Worm (Caenorhabditis elegans): ENCODE results near the gene drd-50.

DNA sequence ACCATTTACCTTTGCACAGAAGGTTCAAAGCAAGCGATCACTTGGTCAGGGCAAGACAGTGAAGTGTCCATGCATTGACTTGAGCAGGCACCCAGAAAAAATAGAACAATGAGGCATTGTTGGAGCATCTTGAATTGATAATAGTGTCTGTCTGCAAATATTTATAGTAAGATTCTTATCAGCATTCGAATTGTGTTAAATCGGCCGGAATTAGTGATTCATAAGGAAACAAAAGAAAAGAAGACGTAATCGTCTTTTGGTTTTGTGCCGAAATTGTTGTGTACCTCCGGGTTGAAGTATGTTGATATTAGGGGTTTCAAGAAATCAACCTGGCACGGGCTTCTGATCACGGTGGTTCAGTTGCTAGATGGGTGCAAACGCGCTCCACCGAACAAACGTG, 2.7 kb downstream of the drd-50 start, which contains the start of gene F49F1.5:
- TF ChIP-seq F57C9.4 (tag; optimal IDR thresholded peaks at IDR 0.05): no peak
- TF ChIP-seq attf-3 (GFP tag; conservative IDR thresholded peaks at IDR 0.05): no peak
- no peak for TF ChIP-seq ztf-26 (tag; optimal IDR thresholded peaks at IDR 0.05)
- TF ChIP-seq somi-1 (GFP tag; optimal IDR thresholded peaks at IDR 0.05): no peak
- TF ChIP-seq lin-35 (GFP tag; optimal IDR thresholded peaks at IDR 0.05): no peak
- TF ChIP-seq akir-1 (GFP tag; optimal IDR thresholded peaks at IDR 0.05): no peak
- TF ChIP-seq attf-5 (GFP tag; optimal IDR thresholded peaks at IDR 0.05): no peak
- TF ChIP-seq tbx-9 (tag; optimal IDR thresholded peaks at IDR 0.05; ENCODE audit: borderline replicate concordance): no peak
- no peak for TF ChIP-seq gei-17 (GFP tag; optimal IDR thresholded peaks at IDR 0.05)
- TF ChIP-seq pbrm-1 (GFP tag; IDR thresholded peaks at IDR 0.05): no peak
- no peak for TF ChIP-seq nhr-120 (GFP tag; IDR thresholded peaks at IDR 0.05)
- no peak for TF ChIP-seq unc-130 (GFP tag; optimal IDR thresholded peaks at IDR 0.05)
